Worm (Caenorhabditis elegans) whole organism, L3 larva: ENCODE data around the gene pptr-2.

ENCODE experiments used
- R02D3.7 ChIP-seq: fragments of 150-350 bp; optimal IDR thresholded peaks from 2 replicates; lab custom pipeline; 2014; ENCODE audit warnings: missing biosample characterization, missing genetic modification characterization
- ceh-16 ChIP-seq: sonication (generic microtip); optimal IDR thresholded peaks from 2 replicates; lab custom pipeline; 2017; ENCODE audit warnings: missing biosample characterization, missing genetic modification characterization
- egl-27 ChIP-seq: sonication (generic microtip); optimal IDR thresholded peaks from 4 replicates; lab custom pipeline; 2017; ENCODE audit warnings: missing biosample characterization, missing genetic modification reagents, missing genetic modification characterization
- eor-1 ChIP-seq, 2 experiments: fragments of 150-350 bp; optimal IDR thresholded peaks; 2 replicates each; lab custom pipeline; 2014 to 2018; ENCODE audit warnings: missing biosample characterization in 2 of 2, missing genetic modification characterization in 2 of 2
- lin-15B ChIP-seq: fragments of 150-350 bp; optimal IDR thresholded peaks from 2 replicates; lab custom pipeline; 2014; ENCODE audit warnings: missing biosample characterization, missing genetic modification characterization
- mml-1 ChIP-seq: fragments of 150-350 bp; sonication (generic microtip); optimal IDR thresholded peaks from 3 replicates; lab custom pipeline; 2014; ENCODE audit warnings: missing biosample characterization, missing genetic modification characterization
- unc-62 ChIP-seq: fragments of 150-350 bp; sonication (generic microtip); optimal IDR thresholded peaks from 4 replicates; lab custom pipeline; 2014; ENCODE audit warnings: missing biosample characterization, missing genetic modification reagents, missing genetic modification characterization
- ztf-11 ChIP-seq: fragments of 150-350 bp; optimal IDR thresholded peaks from 2 replicates; lab custom pipeline; 2014; ENCODE audit warnings: missing biosample characterization, missing genetic modification characterization

- TF ChIP-seq unc-62: no peak
- TF ChIP-seq ceh-16 (tag; lab: Kevin White, UChicago): no peak
- TF ChIP-seq egl-27 (tag; lab: Kevin White, UChicago): no peak
- no peak for TF ChIP-seq ztf-11
- no peak for TF ChIP-seq R02D3.7 (tag; lab: Kevin White, UChicago)
- TF ChIP-seq mml-1 (tag; lab: Kevin White, UChicago): no peak
- peak; percentile 7 for TF ChIP-seq lin-15B
- TF ChIP-seq eor-1 (tag; optimal IDR thresholded peaks at IDR 0.05; lab: Kevin White, UChicago): no peak
Measured at ce11 chrV:11082475-11082874, 47.7 kb upstream of the pptr-2 start.
